Worm (Caenorhabditis elegans): Measurements from ENCODE around the gene W04G3.11.
A peak's percentile ranks its signal among the peaks of the same experiment; 100 is the strongest.

Gene W04G3.11

ce11 chrX:11095480-11095879 is 6.5 kb downstream of the W04G3.11 start (continued):
- TF ChIP-seq dsc-1 (tag; optimal IDR thresholded peaks at IDR 0.05) (peak; percentile 83), lin-14 (GFP tag; optimal IDR thresholded peaks at IDR 0.05) (peak; percentile 58), ama-1 (optimal IDR thresholded peaks at IDR 0.05) (no peak), hlh-17 (GFP tag; optimal IDR thresholded peaks at IDR 0.05; ENCODE audit: borderline replicate concordance) (no peak), tbx-2 (tag; optimal IDR thresholded peaks at IDR 0.05) (peak; percentile 65), ztf-11 (tag; optimal IDR thresholded peaks at IDR 0.05) (peak in 1 of 2 experiments; percentile 50), rnt-1 (tag; optimal IDR thresholded peaks at IDR 0.05) (peak; percentile 66), unc-130 (tag; optimal IDR thresholded peaks at IDR 0.05) (peak; percentile 11), unc-30 (tag; optimal IDR thresholded peaks at IDR 0.05) (no peak), pax-3 (tag; optimal IDR thresholded peaks at IDR 0.05) (peak; percentile 43), ceh-8 (GFP tag; optimal IDR thresholded peaks at IDR 0.05) (no peak), ceh-90 (tag; optimal IDR thresholded peaks at IDR 0.05) (no peak), elt-2 (tag; optimal IDR thresholded peaks at IDR 0.05) (no peak), ceh-88 (GFP tag; IDR thresholded peaks at IDR 0.05) (no peak), ceh-82 (tag; optimal IDR thresholded peaks at IDR 0.05) (peak; percentile 56 to 78 (median 62)), lir-3 (tag; optimal IDR thresholded peaks at IDR 0.05; ENCODE audit: poor library complexity) (no peak), egl-13 (tag; optimal IDR thresholded peaks at IDR 0.05) (peak; percentile 45), lsy-2 (tag; optimal IDR thresholded peaks at IDR 0.05) (peak; percentile 10 to 20), hlh-4 (tag; optimal IDR thresholded peaks at IDR 0.05) (no peak), ets-5 (GFP tag; IDR thresholded peaks at IDR 0.05) (no peak), nhr-19 (GFP tag; conservative IDR thresholded peaks at IDR 0.05) (peak; percentile 72), nhr-237 (tag; optimal IDR thresholded peaks at IDR 0.05) (no peak), lin-39 (tag; optimal IDR thresholded peaks at IDR 0.05) (no peak), C04F5.9 (tag; optimal IDR thresholded peaks at IDR 0.05) (peak; percentile 17), egl-27 (tag; optimal IDR thresholded peaks at IDR 0.05) (peak in 1 of 2 experiments; percentile 40), isw-1 (GFP tag; IDR thresholded peaks at IDR 0.05) (peak; percentile 42; the same call in 1 of the 2 replicates), snu-23 (GFP tag; optimal IDR thresholded peaks at IDR 0.05) (peak; percentile 83), skn-1 (tag; optimal IDR thresholded peaks at IDR 0.05) (peak; percentile 52), zip-4 (GFP tag; optimal IDR thresholded peaks at IDR 0.05) (no peak), jun-1 (tag; optimal IDR thresholded peaks at IDR 0.05) (peak; percentile 68)

- TF ChIP-seq F16B12.6 (tag; optimal IDR thresholded peaks at IDR 0.05) (no peak), nhr-76 (tag; optimal IDR thresholded peaks at IDR 0.05) (no peak)
Measured at ce11 chrX:11097343-11097742, 8.3 kb downstream of the W04G3.11 start.

ce11 chrX:11098086-11098485 is 9.1 kb downstream of the W04G3.11 start, which contains the start of gene W02H3.3:
TSS of gene W02H3.3 (minus strand) at chrX:11098186.
- TF ChIP-seq nhr-20 (tag; optimal IDR thresholded peaks at IDR 0.05) (no peak), ceh-8 (GFP tag; optimal IDR thresholded peaks at IDR 0.05) (no peak)

- TF ChIP-seq xbp-1 (tag; optimal IDR thresholded peaks at IDR 0.05) = no peak
Measured at ce11 chrX:11103173-11103572, 14.2 kb downstream of the W04G3.11 start.

- no peak for TF ChIP-seq C04F5.9 (tag; optimal IDR thresholded peaks at IDR 0.05)
- TF ChIP-seq alr-1 (tag; optimal IDR thresholded peaks at IDR 0.05; ENCODE audit: borderline replicate concordance) = no peak
- TF ChIP-seq efl-1 (optimal IDR thresholded peaks at IDR 0.05) = no peak
- TF ChIP-seq efl-1 (GFP tag; optimal IDR thresholded peaks at IDR 0.05 in 1 of 2) = peak in 1 of 2 experiments; percentile 89
Measured at ce11 chrX:11104883-11105629, 16.1 kb downstream of the W04G3.11 start, which contains the start of gene W02H3.1. TSS of gene W02H3.1 (minus strand) at chrX:11105460.

All from whole organism, L1 larva.